Fruit fly (Drosophila melanogaster): ENCODE results near the gene Spag1.

Gene Spag1

DNA sequence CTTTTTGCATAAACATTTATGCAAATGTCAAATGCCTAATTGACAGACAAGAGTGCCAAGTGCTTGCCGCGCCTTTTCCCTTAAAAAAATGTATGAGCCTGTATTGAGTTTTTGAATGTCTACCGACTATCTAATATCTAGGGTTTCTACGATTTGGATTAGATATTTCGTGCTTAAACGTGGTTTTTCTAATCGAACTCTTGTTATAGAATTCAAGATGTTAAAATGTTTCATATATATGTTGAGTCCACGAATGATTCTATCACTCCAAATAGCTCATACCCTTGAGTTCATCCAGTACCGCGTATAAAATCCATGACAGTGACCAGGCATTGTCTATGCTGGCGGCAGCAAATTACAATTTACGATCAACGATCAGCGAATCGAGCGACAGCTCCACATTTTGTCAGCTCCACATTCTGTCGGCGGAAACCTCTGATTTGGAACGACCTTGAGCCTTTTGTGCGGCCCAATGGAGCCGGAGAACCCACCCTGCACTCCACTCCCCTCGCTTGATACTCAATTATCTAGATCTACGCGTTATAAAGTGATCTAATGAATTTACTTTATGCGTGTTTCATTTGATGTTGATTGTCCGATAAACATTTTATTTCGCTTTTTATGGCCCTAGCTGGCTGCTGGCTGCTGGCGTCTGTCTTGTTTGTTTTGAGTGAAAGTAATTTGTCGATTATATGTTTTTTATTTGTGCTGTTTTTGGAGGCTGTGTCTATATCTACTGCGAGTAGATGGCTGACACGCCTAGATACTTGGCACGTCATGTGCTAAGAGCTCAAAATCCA lies 40.7 kb upstream of the Spag1 start (continued):
- no peak for TF ChIP-seq CG14710 (tag; optimal IDR thresholded peaks at IDR 0.05)

DNA sequence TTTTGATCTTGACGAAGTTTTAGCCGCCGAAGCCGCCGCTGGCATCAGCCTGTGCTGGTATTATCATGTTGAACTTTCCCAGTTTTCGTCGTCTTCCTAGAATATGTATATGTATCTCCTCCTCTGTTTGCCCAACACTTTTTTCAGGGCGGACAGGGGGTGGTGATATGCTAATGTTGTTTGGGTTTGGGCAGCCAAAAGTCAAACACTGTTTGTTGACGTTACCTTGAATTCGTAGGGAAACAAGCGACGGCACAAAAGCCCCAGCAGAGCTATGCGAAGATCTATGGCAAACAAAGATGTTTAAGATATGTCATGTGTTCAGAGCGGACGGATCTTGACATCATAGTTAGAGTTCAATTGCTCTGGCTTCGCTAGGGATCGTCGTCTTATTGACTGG lies 38.9 kb upstream of the Spag1 start:
- TF ChIP-seq crp (GFP tag; optimal IDR thresholded peaks at IDR 0.05) (no peak), Dip3 (GFP tag; optimal IDR thresholded peaks at IDR 0.05) (no peak), CG12219 (GFP tag; optimal IDR thresholded peaks at IDR 0.05) (no peak), sqz (GFP tag; optimal IDR thresholded peaks at IDR 0.05) (peak; percentile 4), CrebB (tag; optimal IDR thresholded peaks at IDR 0.05) (peak; percentile 31), CG11695 (GFP tag; IDR thresholded peaks at IDR 0.05) (0 out of 3 replicates have a peak, but pooled peaks have one; percentile 37), bigmax (GFP tag; optimal IDR thresholded peaks at IDR 0.05) (no peak), CG18599 (GFP tag; optimal IDR thresholded peaks at IDR 0.05) (peak; percentile 8), CG5180 (GFP tag; optimal IDR thresholded peaks at IDR 0.05) (peak; percentile 33), mirr (GFP tag; optimal IDR thresholded peaks at IDR 0.05) (peak; percentile 42), sisA (GFP tag; IDR thresholded peaks at IDR 0.05) (no peak), CG7987 (GFP tag; optimal IDR thresholded peaks at IDR 0.05) (peak; percentile 30), HHEX (GFP tag; optimal IDR thresholded peaks at IDR 0.05) (peak; percentile 31), CG31388 (GFP tag; optimal IDR thresholded peaks at IDR 0.05) (no peak), CG4707 (GFP tag; optimal IDR thresholded peaks at IDR 0.05) (peak; percentile 31), dimm (GFP tag; IDR thresholded peaks at IDR 0.05) (no peak), peb (GFP tag; IDR thresholded peaks at IDR 0.05) (no peak), salm (tag; optimal IDR thresholded peaks at IDR 0.05) (no peak), bbx (GFP tag; IDR thresholded peaks at IDR 0.05; ENCODE audit: partially characterized antibody) (no peak), exex (tag; optimal IDR thresholded peaks at IDR 0.05) (no peak), CG43689 (GFP tag; IDR thresholded peaks at IDR 0.05) (0 out of 2 replicates have a peak, but pooled peaks have one; percentile 35), Sry-δ (GFP tag; optimal IDR thresholded peaks at IDR 0.05) (no peak), Drgx (GFP tag; IDR thresholded peaks at IDR 0.05) (no peak), CG7556 (GFP tag; optimal IDR thresholded peaks at IDR 0.05) (peak; percentile 1), NFAT (GFP tag; IDR thresholded peaks at IDR 0.05) (no peak), prd (optimal IDR thresholded peaks at IDR 0.05) (no peak), prd (GFP tag; IDR thresholded peaks at IDR 0.05) (no peak), CG6765 (GFP tag; optimal IDR thresholded peaks at IDR 0.05) (no peak), jing (GFP tag; optimal IDR thresholded peaks at IDR 0.05) (no peak), run (tag; optimal IDR thresholded peaks at IDR 0.05) (no peak), cad (GFP tag; optimal IDR thresholded peaks at IDR 0.05) (no peak), unpg (GFP tag; optimal IDR thresholded peaks at IDR 0.05) (peak; percentile 16), Fer3 (tag; optimal IDR thresholded peaks at IDR 0.05) (peak; percentile 23), CG8765 (GFP tag; IDR thresholded peaks at IDR 0.05) (no peak), Sox100B (GFP tag; optimal IDR thresholded peaks at IDR 0.05) (peak; percentile 29), Nf-YA (GFP tag; IDR thresholded peaks at IDR 0.05) (no peak), CG1602 (GFP tag; optimal IDR thresholded peaks at IDR 0.05) (no peak), eyg (GFP tag; optimal IDR thresholded peaks at IDR 0.05) (no peak), CG13123 (GFP tag; optimal IDR thresholded peaks at IDR 0.05) (no peak), YL-1 (GFP tag; optimal IDR thresholded peaks at IDR 0.05) (no peak), usp (GFP tag; optimal IDR thresholded peaks at IDR 0.05) (no peak), CG16863 (GFP tag; optimal IDR thresholded peaks at IDR 0.05) (no peak), CG10431 (GFP tag; optimal IDR thresholded peaks at IDR 0.05) (no peak), nerfin-1 (tag; optimal IDR thresholded peaks at IDR 0.05) (peak; percentile 18), E2f1 (GFP tag; IDR thresholded peaks at IDR 0.05) (no peak), odd (GFP tag; optimal IDR thresholded peaks at IDR 0.05) (peak; percentile 34), CG13296 (GFP tag; optimal IDR thresholded peaks at IDR 0.05) (peak; percentile 19)
